Fruit fly (Drosophila melanogaster) whole organism, embryonic: ENCODE measurements around the gene CG4733.
A peak's percentile ranks its signal among the peaks of the same experiment; 100 is the strongest.

ENCODE experiments used
- Abd-B ChIP-seq: fragments of 200-800 bp; sonication (Bioruptor generic); optimal IDR thresholded peaks from 2 replicates; lab custom pipeline; 2018; ENCODE audit warnings: missing biosample characterization, mild to moderate bottlenecking, missing genetic modification characterization, moderate library complexity
- BEAF-32 ChIP-seq: fragments of 200-800 bp; sonication (Bioruptor generic); optimal IDR thresholded peaks from 3 replicates; lab custom pipeline; 2017; ENCODE audit warnings: missing biosample characterization, missing genetic modification characterization, mild to moderate bottlenecking, moderate library complexity, missing genetic modification reagents
- CG11560 ChIP-seq: fragments of 200-800 bp; sonication (Bioruptor generic); IDR thresholded peaks from 3 replicates; pipeline ENCODE4 v1.3.6; 2022; ENCODE audit warnings: missing biosample characterization, missing genetic modification characterization
- CG11695 ChIP-seq: fragments of 200-800 bp; sonication (Bioruptor generic); IDR thresholded peaks from 3 replicates; pipeline ENCODE4 v1.3.6; 2022; ENCODE audit warnings: missing biosample characterization, missing genetic modification characterization
- CG12744 ChIP-seq: fragments of 200-800 bp; sonication (Bioruptor generic); optimal IDR thresholded peaks from 2 replicates; lab custom pipeline; 2016; ENCODE audit warnings: missing biosample characterization, missing genetic modification characterization
- CG1602 ChIP-seq: fragments of 200-800 bp; sonication (Bioruptor generic); optimal IDR thresholded peaks from 3 replicates; lab custom pipeline; 2016; ENCODE audit warnings: missing biosample characterization, missing genetic modification characterization
- CG16779 ChIP-seq: fragments of 200-800 bp; sonication (Bioruptor generic); IDR thresholded peaks from 2 replicates; pipeline ENCODE4 v1.3.6; 2022; ENCODE audit warnings: missing biosample characterization, missing genetic modification characterization
- CG16863 ChIP-seq: fragments of 200-800 bp; sonication (Bioruptor generic); optimal IDR thresholded peaks from 3 replicates; lab custom pipeline; 2016; ENCODE audit warnings: missing biosample characterization, missing genetic modification characterization
- CG18619 ChIP-seq: fragments of 200-800 bp; sonication (Bioruptor generic); optimal IDR thresholded peaks from 3 replicates; lab custom pipeline; 2017; ENCODE audit warnings: missing biosample characterization, mild to moderate bottlenecking, missing genetic modification characterization
- CG2116 ChIP-seq: fragments of 200-800 bp; sonication (Bioruptor generic); optimal IDR thresholded peaks from 3 replicates; lab custom pipeline; 2018; ENCODE audit warnings: missing biosample characterization, mild to moderate bottlenecking, missing genetic modification characterization
- CG31224 ChIP-seq: fragments of 200-800 bp; sonication (Bioruptor generic); IDR thresholded peaks from 2 replicates; pipeline ENCODE4 v1.3.6; 2022; ENCODE audit warnings: missing biosample characterization, missing genetic modification characterization
- CG3838 ChIP-seq: fragments of 200-800 bp; sonication (Bioruptor generic); optimal IDR thresholded peaks from 3 replicates; lab custom pipeline; 2016; ENCODE audit warnings: missing biosample characterization, missing genetic modification characterization
- CG4328 ChIP-seq: fragments of 200-800 bp; sonication (Bioruptor generic); optimal IDR thresholded peaks from 3 replicates; lab custom pipeline; 2017; ENCODE audit warnings: missing biosample characterization, missing genetic modification reagents, missing genetic modification characterization
- CG4424 ChIP-seq: fragments of 200-800 bp; sonication (Bioruptor generic); optimal IDR thresholded peaks from 3 replicates; lab custom pipeline; 2016; ENCODE audit warnings: missing biosample characterization, missing genetic modification characterization
- CG4820 ChIP-seq: fragments of 200-800 bp; sonication (Bioruptor generic); optimal IDR thresholded peaks from 3 replicates; lab custom pipeline; 2016; ENCODE audit warnings: missing biosample characterization, missing genetic modification characterization
- CG6254 ChIP-seq: fragments of 200-800 bp; sonication (Bioruptor generic); optimal IDR thresholded peaks from 3 replicates; lab custom pipeline; 2017; ENCODE audit warnings: mild to moderate bottlenecking, missing biosample characterization, missing genetic modification reagents, missing genetic modification characterization
- CG8089 ChIP-seq: fragments of 200-800 bp; sonication (Bioruptor generic); optimal IDR thresholded peaks from 3 replicates; lab custom pipeline; 2016; ENCODE audit warnings: missing biosample characterization, missing genetic modification characterization
- CG8388 ChIP-seq: fragments of 200-800 bp; sonication (Bioruptor generic); optimal IDR thresholded peaks from 2 replicates; lab custom pipeline; 2019; ENCODE audit warnings: missing biosample characterization, mild to moderate bottlenecking, missing genetic modification characterization, moderate library complexity
- CG9215 ChIP-seq: fragments of 200-800 bp; sonication (Bioruptor generic); IDR thresholded peaks from 2 replicates; pipeline ENCODE4 v1.3.6; 2022; ENCODE audit warnings: missing biosample characterization, missing genetic modification characterization
- Camta ChIP-seq: fragments of 200-800 bp; sonication (Bioruptor generic); optimal IDR thresholded peaks from 2 replicates; lab custom pipeline; 2016; ENCODE audit warnings: missing biosample characterization, missing genetic modification characterization
- D19A ChIP-seq: fragments of 200-800 bp; optimal IDR thresholded peaks from 3 replicates; lab custom pipeline; 2019; ENCODE audit warnings: missing biosample characterization, mild to moderate bottlenecking, missing genetic modification characterization, moderate library complexity
- D19B ChIP-seq: fragments of 200-800 bp; sonication (Bioruptor generic); optimal IDR thresholded peaks from 2 replicates; lab custom pipeline; 2017; ENCODE audit warnings: missing biosample characterization, mild to moderate bottlenecking, missing genetic modification characterization
- E2f1 ChIP-seq: fragments of 200-800 bp; sonication (Bioruptor generic); IDR thresholded peaks from 2 replicates; pipeline ENCODE4 v1.3.6; 2022; ENCODE audit warnings: missing biosample characterization, missing genetic modification characterization
- HLH3B ChIP-seq: fragments of 200-800 bp; sonication (Bioruptor generic); IDR thresholded peaks from 2 replicates; pipeline ENCODE4 v1.3.6; 2022; ENCODE audit warnings: missing biosample characterization, missing genetic modification characterization
- HmgD ChIP-seq: fragments of 200-800 bp; sonication (Bioruptor generic); optimal IDR thresholded peaks from 3 replicates; lab custom pipeline; 2016; ENCODE audit warnings: missing biosample characterization, missing genetic modification characterization
- Jarid2 ChIP-seq: fragments of 200-800 bp; sonication (Bioruptor generic); optimal IDR thresholded peaks from 3 replicates; lab custom pipeline; 2017; ENCODE audit warnings: mild to moderate bottlenecking, missing biosample characterization, missing genetic modification reagents, missing genetic modification characterization
- NC2β ChIP-seq: fragments of 200-800 bp; sonication (Bioruptor generic); optimal IDR thresholded peaks from 2 replicates; lab custom pipeline; 2016; ENCODE audit warnings: missing biosample characterization, missing genetic modification characterization
- NFAT ChIP-seq: fragments of 200-800 bp; sonication (Bioruptor generic); IDR thresholded peaks from 2 replicates; pipeline ENCODE4 v1.3.6; 2022; ENCODE audit warnings: missing biosample characterization, missing genetic modification characterization
- Sin3A ChIP-seq: fragments of >200 bp; optimal IDR thresholded peaks from 2 replicates; lab custom pipeline; 2018
- Vsx1 ChIP-seq: fragments of 200-800 bp; sonication (Bioruptor generic); optimal IDR thresholded peaks from 2 replicates; lab custom pipeline; 2017; ENCODE audit warnings: missing biosample characterization, mild to moderate bottlenecking, missing genetic modification characterization, missing genetic modification reagents
- bcd ChIP-seq: fragments of 200-800 bp; sonication (Bioruptor generic); optimal IDR thresholded peaks from 2 replicates; lab custom pipeline; 2017; ENCODE audit warnings: missing biosample characterization, mild to moderate bottlenecking, missing genetic modification characterization
- caup ChIP-seq: fragments of 200-800 bp; sonication (Bioruptor generic); optimal IDR thresholded peaks from 3 replicates; lab custom pipeline; 2017; ENCODE audit warnings: missing biosample characterization, mild to moderate bottlenecking, missing genetic modification characterization, moderate library complexity; ENCODE audit not compliant: severe bottlenecking
- chn ChIP-seq: fragments of 200-800 bp; sonication (Bioruptor generic); optimal IDR thresholded peaks from 2 replicates; lab custom pipeline; 2016; ENCODE audit warnings: missing biosample characterization, missing genetic modification characterization
- crc ChIP-seq: fragments of 200-800 bp; sonication (Bioruptor generic); optimal IDR thresholded peaks from 2 replicates; lab custom pipeline; 2016; ENCODE audit warnings: missing biosample characterization, missing genetic modification characterization
- dimm ChIP-seq: fragments of 200-800 bp; sonication (Bioruptor generic); IDR thresholded peaks from 2 replicates; pipeline ENCODE4 v1.3.6; 2022; ENCODE audit warnings: missing biosample characterization, missing genetic modification characterization
- dmrt11E ChIP-seq: fragments of 200-800 bp; sonication (Bioruptor generic); optimal IDR thresholded peaks from 3 replicates; lab custom pipeline; 2018; ENCODE audit warnings: missing biosample characterization, mild to moderate bottlenecking, missing genetic modification characterization, moderate library complexity
- exex ChIP-seq: fragments of 200-800 bp; sonication (Bioruptor generic); optimal IDR thresholded peaks from 4 replicates; lab custom pipeline; 2018; ENCODE audit warnings: missing biosample characterization, mild to moderate bottlenecking, missing genetic modification characterization, moderate library complexity
- lbe ChIP-seq: fragments of 200-800 bp; sonication (Bioruptor generic); optimal IDR thresholded peaks from 2 replicates; lab custom pipeline; 2016; ENCODE audit warnings: missing biosample characterization, mild to moderate bottlenecking, missing genetic modification characterization
- nau ChIP-seq: fragments of 200-800 bp; sonication (Bioruptor generic); optimal IDR thresholded peaks from 3 replicates; lab custom pipeline; 2017; ENCODE audit warnings: missing biosample characterization, mild to moderate bottlenecking, missing genetic modification characterization, missing genetic modification reagents
- nmo ChIP-seq: fragments of 200-800 bp; sonication (Bioruptor generic); optimal IDR thresholded peaks from 2 replicates; lab custom pipeline; 2018; ENCODE audit warnings: missing biosample characterization, mild to moderate bottlenecking, missing genetic modification characterization, moderate library complexity
- nom ChIP-seq: fragments of 200-800 bp; sonication (Bioruptor generic); optimal IDR thresholded peaks from 2 replicates; lab custom pipeline; 2017; ENCODE audit warnings: missing biosample characterization, missing genetic modification characterization, mild to moderate bottlenecking, moderate library complexity, missing genetic modification reagents
- oc ChIP-seq: fragments of 200-800 bp; sonication (Bioruptor generic); optimal IDR thresholded peaks from 2 replicates; lab custom pipeline; 2018; ENCODE audit warnings: missing biosample characterization, mild to moderate bottlenecking, missing genetic modification characterization, moderate library complexity
- otp ChIP-seq: fragments of 200-800 bp; sonication (Bioruptor generic); IDR thresholded peaks from 3 replicates; pipeline ENCODE4, ENCODE4 v1.3.6; 2022; ENCODE audit warnings: missing biosample characterization, missing genetic modification characterization
- peb ChIP-seq: fragments of 200-800 bp; sonication (Bioruptor generic); IDR thresholded peaks from 2 replicates; pipeline ENCODE4 v1.3.6; 2022; ENCODE audit warnings: missing biosample characterization, missing genetic modification characterization
- psq ChIP-seq: fragments of 200-800 bp; sonication (Bioruptor generic); optimal IDR thresholded peaks from 2 replicates; lab custom pipeline; 2017; ENCODE audit warnings: missing biosample characterization, missing genetic modification characterization
- repo ChIP-seq: fragments of 200-800 bp; sonication (Bioruptor generic); optimal IDR thresholded peaks from 2 replicates; lab custom pipeline; 2016; ENCODE audit warnings: missing biosample characterization, missing genetic modification characterization
- sens-2 ChIP-seq: fragments of 200-800 bp; sonication (Bioruptor generic); IDR thresholded peaks from 2 replicates; pipeline ENCODE4 v1.3.6; 2022; ENCODE audit warnings: missing biosample characterization, missing genetic modification characterization
- slbo ChIP-seq: fragments of 200-800 bp; sonication (Bioruptor generic); IDR thresholded peaks from 2 replicates; pipeline ENCODE4 v1.3.6; 2022; ENCODE audit warnings: missing biosample characterization, missing genetic modification characterization
- sna ChIP-seq: fragments of 200-800 bp; sonication (Bioruptor generic); IDR thresholded peaks from 2 replicates; pipeline ENCODE4 v1.3.6; 2022; ENCODE audit warnings: missing biosample characterization, missing genetic modification characterization; ENCODE audit not compliant: partially characterized antibody
- sob ChIP-seq: fragments of 200-800 bp; sonication (Bioruptor generic); IDR thresholded peaks from 2 replicates; pipeline ENCODE4 v1.3.6; 2022; ENCODE audit warnings: missing biosample characterization, missing genetic modification characterization
- stwl ChIP-seq: fragments of 200-800 bp; sonication (Bioruptor generic); optimal IDR thresholded peaks from 3 replicates; lab custom pipeline; 2018; ENCODE audit warnings: missing biosample characterization, mild to moderate bottlenecking, missing genetic modification characterization, moderate library complexity

CG4733 gene

DNA sequence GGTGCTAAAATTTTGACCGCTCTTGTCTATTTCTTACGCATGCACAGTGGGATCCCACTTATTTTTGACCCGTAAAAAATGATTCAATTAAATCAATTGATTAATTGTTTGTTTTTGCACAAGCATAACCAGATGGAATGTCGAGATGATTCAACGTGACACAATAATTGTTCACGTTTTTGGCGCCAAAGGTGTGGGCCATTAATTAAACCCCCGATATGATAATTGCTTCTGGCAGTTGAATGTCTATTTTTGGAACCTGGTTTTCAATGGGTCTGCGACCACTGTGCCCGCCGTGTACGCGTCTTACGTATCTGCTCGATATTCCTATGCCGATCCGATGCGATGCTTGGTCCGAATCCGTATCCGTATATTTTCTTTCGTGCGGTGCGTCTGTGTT lies 1.6 kb downstream of the CG4733 start (continued):
- TF ChIP-seq HmgD (GFP tag; lab: Kevin White, UChicago) (peak; percentile 31), oc (tag; lab: Kevin White, UChicago) (no peak), Sin3A (lab: Kevin White, UChicago) (no peak), CG11560 (peak; percentile 55; the same call in 2 of the 3 replicates), CG16863 (GFP tag; lab: Kevin White, UChicago) (peak; percentile 66), sob (GFP tag; lab: Robert Waterston, UW) (peak; percentile 75), Jarid2 (GFP tag; lab: Kevin White, UChicago) (peak; percentile 41), caup (GFP tag; lab: Kevin White, UChicago) (peak; percentile 54), E2f1 (GFP tag; lab: Robert Waterston, UW) (peak; percentile 71), repo (GFP tag; lab: Kevin White, UChicago) (peak; percentile 45), Camta (GFP tag; lab: Kevin White, UChicago) (peak; percentile 42), HLH3B (peak; percentile 52; the same call in 1 of the 2 replicates), D19A (tag; lab: Kevin White, UChicago) (peak; percentile 67), NFAT (GFP tag; lab: Robert Waterston, UW) (peak; percentile 55; the same call in 1 of the 2 replicates), NC2β (GFP tag; lab: Kevin White, UChicago) (peak; percentile 73), CG6254 (GFP tag; lab: Kevin White, UChicago) (peak; percentile 53), CG11695 (GFP tag; lab: Robert Waterston, UW) (peak; percentile 81), lbe (no peak), CG4820 (peak; percentile 65), dimm (peak; percentile 49; the same call in 1 of the 2 replicates), nom (GFP tag; lab: Kevin White, UChicago) (no peak), BEAF-32 (GFP tag; lab: Kevin White, UChicago) (no peak), CG3838 (no peak), slbo (GFP tag; lab: Robert Waterston, UW) (peak; percentile 69), nmo (GFP tag; lab: Kevin White, UChicago) (peak; percentile 76), CG2116 (GFP tag; lab: Kevin White, UChicago) (no peak), nau (GFP tag; lab: Kevin White, UChicago) (no peak), CG4328 (GFP tag; lab: Kevin White, UChicago) (peak; percentile 65), chn (GFP tag; lab: Kevin White, UChicago) (peak; percentile 38), bcd (GFP tag; lab: Kevin White, UChicago) (peak; percentile 68), CG16779 (GFP tag; lab: Robert Waterston, UW) (no peak), CG18619 (GFP tag; lab: Kevin White, UChicago) (peak; percentile 39), Vsx1 (GFP tag; lab: Kevin White, UChicago) (no peak), D19B (peak; percentile 14), CG1602 (GFP tag; lab: Kevin White, UChicago) (peak; percentile 45), crc (GFP tag; lab: Kevin White, UChicago) (peak; percentile 51), dmrt11E (tag; lab: Kevin White, UChicago) (peak; percentile 60), otp (GFP tag; lab: Robert Waterston, UW) (peak; percentile 74; the same call in 1 of the 3 replicates), CG4424 (peak; percentile 71), exex (no peak), sens-2 (GFP tag; lab: Robert Waterston, UW) (peak; percentile 55; the same call in 1 of the 2 replicates), CG8089 (peak; percentile 31), psq (no peak), Abd-B (GFP tag; lab: Kevin White, UChicago) (no peak), CG12744 (GFP tag; lab: Kevin White, UChicago) (peak; percentile 31), peb (GFP tag; lab: Robert Waterston, UW) (peak; percentile 72), sna (no peak), stwl (tag; lab: Kevin White, UChicago) (no peak), CG9215 (GFP tag; lab: Robert Waterston, UW) (peak; percentile 69), CG31224 (0 out of 2 replicates have a peak, but pooled peaks have one; percentile 33), CG8388 (GFP tag; lab: Kevin White, UChicago) (peak; percentile 61)
